Worm (Caenorhabditis elegans) whole organism, late embryonic: ENCODE results near the gene C10G8.3.

Source experiments
- F13H6.1 ChIP-seq: sonication (generic microtip); optimal IDR thresholded peaks from 2 replicates; lab custom pipeline; 2016; ENCODE audit warnings: missing genetic modification characterization, missing compliant biosample characterization
- T23F11.4 ChIP-seq: fragments of 200-800 bp; sonication (Bioruptor generic); optimal IDR thresholded peaks from 2 replicates; lab custom pipeline; 2018; ENCODE audit warnings: mild to moderate bottlenecking, missing genetic modification characterization, missing compliant biosample characterization
- ceh-14 ChIP-seq: sonication (generic microtip); optimal IDR thresholded peaks from 2 replicates; lab custom pipeline; 2016; ENCODE audit warnings: missing genotype, missing genetic modification characterization, missing compliant biosample characterization
- ceh-18 ChIP-seq: sonication (generic microtip); optimal IDR thresholded peaks from 2 replicates; lab custom pipeline; 2016; ENCODE audit warnings: missing genetic modification characterization, missing compliant biosample characterization
- ceh-2 ChIP-seq: sonication (generic microtip); optimal IDR thresholded peaks from 2 replicates; lab custom pipeline; 2016; ENCODE audit warnings: missing genotype, missing genetic modification characterization, missing compliant biosample characterization
- ceh-22 ChIP-seq: sonication (generic microtip); optimal IDR thresholded peaks from 2 replicates; lab custom pipeline; 2017; ENCODE audit warnings: missing biosample characterization, missing genetic modification characterization
- ceh-24 ChIP-seq: sonication (generic microtip); optimal IDR thresholded peaks from 2 replicates; lab custom pipeline; 2016; ENCODE audit warnings: mild to moderate bottlenecking, missing genetic modification characterization, missing compliant biosample characterization
- ceh-30 ChIP-seq: fragments of 150-350 bp; optimal IDR thresholded peaks from 2 replicates; lab custom pipeline; 2014; ENCODE audit warnings: missing biosample characterization, missing genetic modification characterization
- ceh-31 ChIP-seq: sonication (generic microtip); optimal IDR thresholded peaks from 2 replicates; lab custom pipeline; 2016; ENCODE audit warnings: missing genetic modification characterization, missing compliant biosample characterization
- dmd-4 ChIP-seq: sonication (generic microtip); optimal IDR thresholded peaks from 2 replicates; lab custom pipeline; 2016; ENCODE audit warnings: borderline replicate concordance, missing genetic modification characterization, missing compliant biosample characterization
- elt-2 ChIP-seq: sonication (generic microtip); optimal IDR thresholded peaks from 2 replicates; lab custom pipeline; 2016; ENCODE audit warnings: missing genetic modification reagents, missing genetic modification characterization, missing compliant biosample characterization
- elt-4 ChIP-seq: sonication (generic microtip); optimal IDR thresholded peaks from 2 replicates; lab custom pipeline; 2016; ENCODE audit warnings: missing genetic modification characterization, missing compliant biosample characterization
- fax-1 ChIP-seq: sonication (generic microtip); optimal IDR thresholded peaks from 2 replicates; lab custom pipeline; 2016; ENCODE audit warnings: missing genotype, missing genetic modification characterization, missing compliant biosample characterization
- fkh-6 ChIP-seq: sonication (generic microtip); optimal IDR thresholded peaks from 2 replicates; lab custom pipeline; 2016; ENCODE audit warnings: missing genetic modification characterization, missing compliant biosample characterization
- gmeb-2 ChIP-seq: sonication (generic microtip); optimal IDR thresholded peaks from 2 replicates; lab custom pipeline; 2016; ENCODE audit warnings: missing genetic modification characterization, inconsistent platforms, missing compliant biosample characterization
- hlh-6 ChIP-seq: sonication (generic microtip); optimal IDR thresholded peaks from 2 replicates; lab custom pipeline; 2016; ENCODE audit warnings: missing genotype, missing genetic modification characterization, missing compliant biosample characterization
- hlh-8 ChIP-seq: sonication (generic microtip); optimal IDR thresholded peaks from 2 replicates; lab custom pipeline; 2016; ENCODE audit warnings: missing genotype, missing genetic modification characterization, missing compliant biosample characterization
- lim-6 ChIP-seq: sonication (generic microtip); optimal IDR thresholded peaks from 2 replicates; lab custom pipeline; 2016; ENCODE audit warnings: missing genetic modification characterization, missing compliant biosample characterization
- madf-2 ChIP-seq: sonication (generic microtip); optimal IDR thresholded peaks from 2 replicates; lab custom pipeline; 2017; ENCODE audit warnings: missing genetic modification characterization, missing compliant biosample characterization
- mec-3 ChIP-seq: sonication (generic microtip); optimal IDR thresholded peaks from 2 replicates; lab custom pipeline; 2016; ENCODE audit warnings: borderline replicate concordance, missing genetic modification characterization, missing compliant biosample characterization
- nhr-11 ChIP-seq: fragments of 150-350 bp; optimal IDR thresholded peaks from 2 replicates; lab custom pipeline; 2014; ENCODE audit warnings: missing biosample characterization, missing genetic modification characterization
- npax-4 ChIP-seq: sonication (generic microtip); optimal IDR thresholded peaks from 2 replicates; lab custom pipeline; 2016; ENCODE audit warnings: missing genetic modification characterization, missing compliant biosample characterization
- odd-2 ChIP-seq: sonication (generic microtip); optimal IDR thresholded peaks from 2 replicates; lab custom pipeline; 2017; ENCODE audit warnings: antibody characterized with exemption, mild to moderate bottlenecking, missing genetic modification characterization, missing compliant biosample characterization
- pat-9 ChIP-seq: fragments of 200-800 bp; sonication (Bioruptor generic); optimal IDR thresholded peaks from 2 replicates; lab custom pipeline; 2018; ENCODE audit warnings: mild to moderate bottlenecking, missing genetic modification characterization, moderate library complexity, missing compliant biosample characterization
- pha-2 ChIP-seq: sonication (generic microtip); optimal IDR thresholded peaks from 2 replicates; lab custom pipeline; 2017; ENCODE audit warnings: mild to moderate bottlenecking, missing genetic modification characterization, missing compliant biosample characterization
- pha-4 ChIP-seq: fragments of 150-350 bp; optimal IDR thresholded peaks from 2 replicates; lab custom pipeline; 2018; ENCODE audit warnings: missing biosample characterization, missing genetic modification reagents, missing genetic modification characterization
- pros-1 ChIP-seq: fragments of 150-350 bp; optimal IDR thresholded peaks from 2 replicates; lab custom pipeline; 2014; ENCODE audit warnings: missing biosample characterization, missing genetic modification reagents, missing genetic modification characterization
- rnt-1 ChIP-seq: sonication (generic microtip); optimal IDR thresholded peaks from 2 replicates; lab custom pipeline; 2016; ENCODE audit warnings: missing genetic modification characterization, missing compliant biosample characterization
- sdc-2 ChIP-seq: sonication (generic microtip); optimal IDR thresholded peaks from 2 replicates; lab custom pipeline; 2016; ENCODE audit warnings: missing genotype, missing genetic modification characterization, missing compliant biosample characterization
- sox-2 ChIP-seq: fragments of 200-800 bp; sonication (Bioruptor generic); IDR thresholded peaks from 2 replicates; pipeline ENCODE4 v1.3.6; 2022; ENCODE audit warnings: missing genetic modification reagents, missing genetic modification characterization, missing compliant biosample characterization
- sox-4 ChIP-seq: sonication (generic microtip); optimal IDR thresholded peaks from 2 replicates; lab custom pipeline; 2017; ENCODE audit warnings: mild to moderate bottlenecking, missing genetic modification characterization, inconsistent platforms, missing compliant biosample characterization
- tbx-2 ChIP-seq: sonication (generic microtip); optimal IDR thresholded peaks from 2 replicates; lab custom pipeline; 2016; ENCODE audit warnings: missing genetic modification characterization, missing compliant biosample characterization
- tbx-7 ChIP-seq: sonication (generic microtip); optimal IDR thresholded peaks from 2 replicates; lab custom pipeline; 2016; ENCODE audit warnings: missing genotype, missing genetic modification characterization, missing compliant biosample characterization
- ttx-3 ChIP-seq: sonication (generic microtip); optimal IDR thresholded peaks from 2 replicates; lab custom pipeline; 2016; ENCODE audit warnings: missing genetic modification reagents, missing genetic modification characterization, missing compliant biosample characterization
- unc-42 ChIP-seq: sonication (generic microtip); optimal IDR thresholded peaks from 2 replicates; lab custom pipeline; 2016; ENCODE audit warnings: missing genotype, missing genetic modification characterization, missing compliant biosample characterization
- unc-55 ChIP-seq: sonication (generic microtip); optimal IDR thresholded peaks from 2 replicates; lab custom pipeline; 2017; ENCODE audit warnings: missing biosample characterization, missing genetic modification reagents, missing genetic modification characterization
- zip-5 ChIP-seq: sonication (generic microtip); optimal IDR thresholded peaks from 2 replicates; lab custom pipeline; 2016; ENCODE audit warnings: missing genetic modification characterization, missing compliant biosample characterization

The C10G8.3 gene

ce11 chrV:5287273-5287672 is 25.3 kb upstream of the C10G8.3 start, which contains the start of gene Y49G5A.1:
Gene Y49G5A.1 (minus strand): TSS chrV:5287373.
- no peak for TF ChIP-seq npax-4
- TF ChIP-seq ceh-14 (tag; lab: Kevin White, UChicago): no peak
- no peak for TF ChIP-seq hlh-8 (tag; lab: Kevin White, UChicago)
- no peak for TF ChIP-seq ceh-31 (tag; lab: Kevin White, UChicago)
- no peak for TF ChIP-seq elt-2 (tag; lab: Kevin White, UChicago)
- TF ChIP-seq tbx-7 (tag; lab: Kevin White, UChicago): no peak
- no peak for TF ChIP-seq pat-9
- no peak for TF ChIP-seq nhr-11 (tag; lab: Kevin White, UChicago)
- TF ChIP-seq ttx-3 (tag; lab: Kevin White, UChicago): no peak
- TF ChIP-seq sdc-2 (tag; lab: Kevin White, UChicago): no peak
- TF ChIP-seq T23F11.4 (GFP tag; lab: Kevin White, UChicago): no peak
- TF ChIP-seq dmd-4: no peak
- TF ChIP-seq mec-3: no peak
- TF ChIP-seq madf-2 (tag; lab: Kevin White, UChicago): no peak
- no peak for TF ChIP-seq odd-2
- TF ChIP-seq sox-2 (GFP tag; lab: Robert Waterston, UW): no peak
- TF ChIP-seq pros-1 (tag; lab: Kevin White, UChicago): no peak
- no peak for TF ChIP-seq fax-1 (tag; lab: Kevin White, UChicago)

- TF ChIP-seq unc-42 (tag; lab: Kevin White, UChicago) (peak; percentile 66), ceh-30 (tag; lab: Kevin White, UChicago) (no peak)
Observed at ce11 chrV:5288676-5289075, 23.9 kb upstream of the C10G8.3 start.

- no peak for TF ChIP-seq hlh-6 (tag; lab: Kevin White, UChicago)
- TF ChIP-seq unc-55 (GFP tag; lab: Kevin White, UChicago): peak; percentile 59
- TF ChIP-seq ceh-18 (tag; lab: Kevin White, UChicago): peak; percentile 80
- TF ChIP-seq pha-2 (tag; lab: Kevin White, UChicago): no peak
- TF ChIP-seq ceh-30 (tag; lab: Kevin White, UChicago): no peak
- TF ChIP-seq elt-4 (tag; lab: Kevin White, UChicago): no peak
- peak; percentile 4 for TF ChIP-seq tbx-2 (tag; lab: Kevin White, UChicago)
- no peak for TF ChIP-seq ceh-2
- TF ChIP-seq rnt-1 (tag; lab: Kevin White, UChicago): peak; percentile 72
- TF ChIP-seq hlh-8 (tag; lab: Kevin White, UChicago): no peak
- no peak for TF ChIP-seq sdc-2 (tag; lab: Kevin White, UChicago)
Observed at ce11 chrV:5295940-5296339, 16.6 kb upstream of the C10G8.3 start.

- TF ChIP-seq zip-5: no peak
- no peak for TF ChIP-seq tbx-7 (tag; lab: Kevin White, UChicago)
- no peak for TF ChIP-seq fkh-6
- no peak for TF ChIP-seq fax-1 (tag; lab: Kevin White, UChicago)
- no peak for TF ChIP-seq ceh-18 (tag; lab: Kevin White, UChicago)
Observed at ce11 chrV:5297740-5298139, 14.8 kb upstream of the C10G8.3 start.

ce11 chrV:5301226-5301625 is 11.3 kb upstream of the C10G8.3 start:
- no peak for TF ChIP-seq pros-1 (tag; lab: Kevin White, UChicago)
- TF ChIP-seq sox-4 (tag; lab: Kevin White, UChicago): no peak
- TF ChIP-seq elt-4 (tag; lab: Kevin White, UChicago): no peak

ce11 chrV:5303389-5303788 is 9.2 kb upstream of the C10G8.3 start, which contains the start of gene ncx-2:
Gene ncx-2 (plus strand): TSS chrV:5303689.
- TF ChIP-seq sdc-2 (tag; lab: Kevin White, UChicago): no peak
- no peak for TF ChIP-seq tbx-7 (tag; lab: Kevin White, UChicago)
- TF ChIP-seq fkh-6: no peak
- no peak for TF ChIP-seq unc-55 (GFP tag; lab: Kevin White, UChicago)
- no peak for TF ChIP-seq sox-2 (GFP tag; lab: Robert Waterston, UW)
- TF ChIP-seq F13H6.1 (tag; lab: Kevin White, UChicago): no peak
- no peak for TF ChIP-seq gmeb-2 (tag; lab: Kevin White, UChicago)
- TF ChIP-seq pha-4 (tag; lab: Kevin White, UChicago): no peak
- TF ChIP-seq lim-6: no peak
- TF ChIP-seq ceh-22: no peak
- no peak for TF ChIP-seq ceh-24 (tag; lab: Kevin White, UChicago)
- no peak for TF ChIP-seq ceh-30 (tag; lab: Kevin White, UChicago)
- TF ChIP-seq mec-3: no peak
- TF ChIP-seq elt-4 (tag; lab: Kevin White, UChicago): no peak
